Worm (Caenorhabditis elegans): Measurements from ENCODE around the gene F23F1.10.

DNA sequence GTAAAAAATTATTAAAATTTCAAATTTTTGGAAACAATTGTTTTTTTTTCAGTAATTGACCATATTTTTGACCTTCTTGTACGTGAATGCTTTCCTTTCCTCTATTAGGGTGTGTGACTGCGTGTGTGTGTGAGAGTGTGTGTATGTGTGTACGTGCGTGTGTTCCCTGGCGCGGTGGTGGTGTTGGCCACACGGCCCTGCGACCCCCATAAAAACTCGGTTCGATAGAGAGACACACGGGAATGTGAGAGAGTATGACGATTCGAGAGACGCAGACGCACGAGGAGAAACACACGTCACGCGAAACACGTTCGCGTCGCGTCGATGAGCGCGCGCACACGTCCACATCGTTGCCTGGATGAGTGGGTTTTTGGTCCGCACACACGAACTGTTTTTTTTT lies 23.0 kb downstream of the F23F1.10 start:
- TF ChIP-seq tbx-37 (GFP tag; conservative IDR thresholded peaks at IDR 0.05): no peak; the same call in 1 of the 2 replicates
- no peak for TF ChIP-seq ama-1 (optimal IDR thresholded peaks at IDR 0.05)
- TF ChIP-seq hmbx-1 (tag; optimal IDR thresholded peaks at IDR 0.05): no peak
- TF ChIP-seq hmg-4 (GFP tag; optimal IDR thresholded peaks at IDR 0.05): peak; percentile 83
- no peak for TF ChIP-seq B0310.2 (tag; optimal IDR thresholded peaks at IDR 0.05)
- TF ChIP-seq scrt-1 (GFP tag; IDR thresholded peaks at IDR 0.05): no peak
- TF ChIP-seq ceh-13 (GFP tag; optimal IDR thresholded peaks at IDR 0.05): no peak
- no peak for TF ChIP-seq ets-7 (tag; optimal IDR thresholded peaks at IDR 0.05)
- no peak for TF ChIP-seq aly-1 (tag; optimal IDR thresholded peaks at IDR 0.05)
- no peak for TF ChIP-seq ceh-36 (tag; optimal IDR thresholded peaks at IDR 0.05)
- TF ChIP-seq sea-1 (GFP tag; conservative IDR thresholded peaks at IDR 0.05): peak; percentile 49; the same call in 1 of the 2 replicates
- TF ChIP-seq F13C5.2 (tag; optimal IDR thresholded peaks at IDR 0.05): peak; percentile 56
